Worm (Caenorhabditis elegans): ENCODE data around the gene spsb-1.

spsb-1 gene

DNA sequence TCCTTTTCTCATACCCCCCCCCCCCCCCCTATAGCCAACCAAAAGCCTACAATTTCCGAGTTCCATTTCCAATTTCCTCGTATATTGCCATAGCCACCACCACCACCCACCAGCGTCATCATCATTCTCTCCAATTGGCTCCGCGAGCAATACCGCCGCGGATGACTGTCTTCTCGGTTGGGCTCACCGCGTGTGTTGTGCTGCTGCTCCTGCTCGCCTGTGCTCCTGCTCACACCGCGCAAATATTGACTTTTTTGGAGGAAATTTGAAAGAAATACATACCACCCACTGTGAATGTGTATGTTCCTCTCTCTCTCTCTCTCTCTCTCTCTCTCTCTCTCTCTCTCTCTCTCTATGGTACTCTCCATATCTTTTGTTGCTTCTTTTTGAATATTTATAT is 68.1 kb downstream of the spsb-1 start:
- TF ChIP-seq F13H6.1 (tag; optimal IDR thresholded peaks at IDR 0.05) (peak; percentile 40), nhr-129 (tag; optimal IDR thresholded peaks at IDR 0.05) (no peak)

DNA sequence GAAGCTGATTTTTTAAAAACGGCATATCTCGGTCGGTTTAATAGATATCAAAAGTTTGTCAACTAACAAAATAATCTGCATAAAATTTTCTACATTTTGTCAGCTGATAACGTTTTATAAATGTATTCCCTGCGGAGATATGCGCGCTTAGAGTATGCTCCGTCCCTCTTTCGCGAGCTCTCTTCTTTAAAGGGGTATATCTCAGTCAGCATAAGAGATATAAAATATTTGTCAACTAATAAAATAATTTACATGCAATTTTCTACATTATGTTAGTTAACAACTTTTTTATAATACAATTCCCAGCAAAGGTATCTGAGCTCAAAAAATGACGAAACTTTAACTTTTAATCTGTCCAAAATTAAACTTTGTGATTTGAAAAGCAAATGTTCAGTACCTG is 68.9 kb downstream of the spsb-1 start:
- TF ChIP-seq nhr-129 (tag; optimal IDR thresholded peaks at IDR 0.05) (no peak), R02D3.7 (tag; optimal IDR thresholded peaks at IDR 0.05) (no peak), lsy-2 (tag; optimal IDR thresholded peaks at IDR 0.05) (no peak), nhr-23 (tag; optimal IDR thresholded peaks at IDR 0.05) (no peak), lin-11 (tag; optimal IDR thresholded peaks at IDR 0.05) (no peak), snpc-4 (tag; optimal IDR thresholded peaks at IDR 0.05) (no peak), mbf-1 (tag; optimal IDR thresholded peaks at IDR 0.05) (no peak), nhr-21 (tag; optimal IDR thresholded peaks at IDR 0.05) (no peak), nhr-11 (tag; optimal IDR thresholded peaks at IDR 0.05) (no peak), F13H6.1 (tag; optimal IDR thresholded peaks at IDR 0.05) (no peak), sma-9 (GFP tag; optimal IDR thresholded peaks at IDR 0.05) (no peak), sma-9 (tag; optimal IDR thresholded peaks at IDR 0.05) (no peak), ceh-16 (tag; optimal IDR thresholded peaks at IDR 0.05) (no peak), unc-55 (GFP tag; optimal IDR thresholded peaks at IDR 0.05) (no peak), unc-62 (GFP tag; optimal IDR thresholded peaks at IDR 0.05) (no peak), lin-13 (GFP tag; optimal IDR thresholded peaks at IDR 0.05) (no peak), elt-3 (tag; optimal IDR thresholded peaks at IDR 0.05) (no peak), ztf-11 (tag; optimal IDR thresholded peaks at IDR 0.05) (no peak), mab-5 (tag; optimal IDR thresholded peaks at IDR 0.05) (no peak), nhr-6 (tag; optimal IDR thresholded peaks at IDR 0.05) (no peak)

DNA sequence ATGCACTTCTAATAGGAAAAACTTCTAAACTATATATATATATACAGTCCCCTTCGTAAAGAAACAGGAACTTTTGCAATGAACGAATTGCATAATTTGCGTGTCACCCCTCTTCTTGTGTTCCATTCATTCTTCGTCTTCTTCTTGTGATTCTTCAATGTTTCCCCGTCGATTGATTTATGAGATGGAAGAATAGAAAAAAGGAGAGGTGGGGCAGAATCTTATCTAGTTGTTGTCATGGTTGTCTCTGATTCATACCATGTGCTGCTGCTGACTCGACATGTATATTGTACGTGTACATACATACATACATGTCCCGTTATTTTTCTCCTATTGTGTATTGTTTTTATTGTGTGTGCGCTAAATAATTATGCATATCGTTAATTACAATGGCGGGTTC is 69.4 kb downstream of the spsb-1 start:
- TF ChIP-seq mab-5 (tag; optimal IDR thresholded peaks at IDR 0.05), result no peak
- TF ChIP-seq mdl-1 (tag; optimal IDR thresholded peaks at IDR 0.05), result no peak
- peak; percentile 28 for TF ChIP-seq nhr-25 (tag; optimal IDR thresholded peaks at IDR 0.05)

DNA sequence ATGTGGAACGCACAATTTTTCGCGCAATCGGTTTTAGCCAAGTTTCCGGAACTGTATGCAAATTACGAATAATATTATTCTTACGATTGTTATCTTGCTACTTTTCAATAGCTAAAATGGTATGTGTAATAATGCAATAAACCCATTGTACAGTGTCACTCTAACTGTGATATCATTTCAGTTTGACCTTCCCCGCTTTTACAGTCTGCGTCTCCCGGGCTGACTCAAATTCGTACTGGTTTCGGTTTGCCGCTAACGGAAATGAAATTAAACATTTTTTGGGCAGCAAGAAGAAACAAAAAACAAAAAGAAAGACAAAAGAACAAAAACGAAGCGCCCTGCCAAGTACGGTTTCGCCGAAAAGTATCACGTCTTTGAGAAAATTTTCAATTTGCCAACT is 70.0 kb downstream of the spsb-1 start:
- TF ChIP-seq fos-1 (tag; optimal IDR thresholded peaks at IDR 0.05) (peak; percentile 58), nhr-25 (tag; optimal IDR thresholded peaks at IDR 0.05) (peak; percentile 54), sma-3 (GFP tag; optimal IDR thresholded peaks at IDR 0.05) (peak; percentile 16), C34F6.9 (tag; optimal IDR thresholded peaks at IDR 0.05) (no peak), nhr-129 (tag; optimal IDR thresholded peaks at IDR 0.05) (peak; percentile 27)

DNA sequence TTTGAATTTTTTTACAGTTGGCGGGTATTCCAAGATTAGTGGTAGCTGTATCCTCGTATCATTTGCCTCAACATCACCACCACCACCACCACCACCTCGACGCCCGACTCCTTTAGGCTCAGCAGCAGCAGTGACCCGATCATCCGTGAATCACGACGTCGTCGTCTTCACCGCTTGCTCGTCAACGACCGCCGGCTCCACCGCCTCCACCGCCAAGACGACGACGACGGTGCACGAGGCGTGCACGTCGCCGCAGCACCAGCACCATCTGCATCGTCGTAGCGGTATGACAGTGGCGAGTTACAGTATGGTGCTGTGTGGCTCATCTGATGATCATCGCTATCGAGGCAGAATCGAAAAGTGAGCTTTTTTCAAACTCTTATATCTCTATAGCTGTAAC is 71.7 kb downstream of the spsb-1 start, which contains the start of gene rga-9:
TSS of gene rga-9 (plus strand) at position 16 of the 400 bp plus-strand sequence.
- no peak for TF ChIP-seq R02D3.7 (tag; optimal IDR thresholded peaks at IDR 0.05)
- TF ChIP-seq blmp-1 (tag; optimal IDR thresholded peaks at IDR 0.05; ENCODE audit: insufficient read depth), result no peak
- TF ChIP-seq lin-13 (GFP tag; optimal IDR thresholded peaks at IDR 0.05), result no peak
- TF ChIP-seq ceh-82 (tag; optimal IDR thresholded peaks at IDR 0.05), result no peak
- no peak for TF ChIP-seq fos-1 (tag; optimal IDR thresholded peaks at IDR 0.05)
- no peak for TF ChIP-seq egl-27 (tag; optimal IDR thresholded peaks at IDR 0.05)
- TF ChIP-seq nhr-23 (tag; optimal IDR thresholded peaks at IDR 0.05), result no peak
- no peak for TF ChIP-seq nhr-77 (tag; optimal IDR thresholded peaks at IDR 0.05)
- no peak for TF ChIP-seq nhr-6 (tag; optimal IDR thresholded peaks at IDR 0.05)
- no peak for TF ChIP-seq unc-39 (tag; optimal IDR thresholded peaks at IDR 0.05)
- TF ChIP-seq nhr-10 (tag; optimal IDR thresholded peaks at IDR 0.05), result no peak
- TF ChIP-seq unc-62 (GFP tag; optimal IDR thresholded peaks at IDR 0.05), result no peak
- TF ChIP-seq ztf-11 (tag; optimal IDR thresholded peaks at IDR 0.05), result no peak
- no peak for TF ChIP-seq nhr-237 (tag; optimal IDR thresholded peaks at IDR 0.05)
- TF ChIP-seq ztf-4 (tag; optimal IDR thresholded peaks at IDR 0.05), result no peak
- no peak for TF ChIP-seq ama-1 (optimal IDR thresholded peaks at IDR 0.05)
- no peak for TF ChIP-seq dmd-4 (tag; optimal IDR thresholded peaks at IDR 0.05)
- no peak for TF ChIP-seq sma-9 (GFP tag; optimal IDR thresholded peaks at IDR 0.05)
- no peak for TF ChIP-seq sma-9 (tag; optimal IDR thresholded peaks at IDR 0.05)
- TF ChIP-seq nhr-25 (tag; optimal IDR thresholded peaks at IDR 0.05), result no peak

DNA sequence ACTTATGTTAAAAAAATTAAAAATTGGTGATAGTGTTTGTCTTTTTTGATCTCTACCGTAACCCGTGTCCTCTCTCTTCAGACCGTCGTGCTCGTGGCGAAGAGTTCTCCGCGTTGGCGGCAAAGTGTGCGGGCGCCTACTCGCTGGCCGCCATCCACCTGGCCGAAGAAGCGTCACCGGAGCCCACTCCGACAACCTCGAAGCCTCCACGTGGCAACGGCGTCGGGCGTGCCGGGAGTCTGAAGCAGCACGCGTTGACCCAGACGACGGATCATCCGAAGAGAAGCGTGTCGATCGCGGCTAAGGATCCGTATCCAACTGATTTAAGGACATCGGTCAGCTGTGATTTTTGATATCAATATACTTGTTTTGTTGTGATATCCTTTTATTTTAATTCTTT is 76.4 kb downstream of the spsb-1 start:
- TF ChIP-seq nhr-12 (tag; optimal IDR thresholded peaks at IDR 0.05), result no peak
- no peak for TF ChIP-seq dmd-4 (tag; optimal IDR thresholded peaks at IDR 0.05)
- TF ChIP-seq unc-55 (GFP tag; optimal IDR thresholded peaks at IDR 0.05), result no peak
- TF ChIP-seq snpc-4 (tag; optimal IDR thresholded peaks at IDR 0.05), result no peak
- no peak for TF ChIP-seq ceh-82 (tag; optimal IDR thresholded peaks at IDR 0.05)
- TF ChIP-seq nhr-25 (tag; optimal IDR thresholded peaks at IDR 0.05), result no peak
- TF ChIP-seq Y55F3AM.14 (GFP tag; optimal IDR thresholded peaks at IDR 0.05), result no peak
